Fruit fly (Drosophila melanogaster): ENCODE data around the gene beta-Spec.

beta-Spec gene

DNA sequence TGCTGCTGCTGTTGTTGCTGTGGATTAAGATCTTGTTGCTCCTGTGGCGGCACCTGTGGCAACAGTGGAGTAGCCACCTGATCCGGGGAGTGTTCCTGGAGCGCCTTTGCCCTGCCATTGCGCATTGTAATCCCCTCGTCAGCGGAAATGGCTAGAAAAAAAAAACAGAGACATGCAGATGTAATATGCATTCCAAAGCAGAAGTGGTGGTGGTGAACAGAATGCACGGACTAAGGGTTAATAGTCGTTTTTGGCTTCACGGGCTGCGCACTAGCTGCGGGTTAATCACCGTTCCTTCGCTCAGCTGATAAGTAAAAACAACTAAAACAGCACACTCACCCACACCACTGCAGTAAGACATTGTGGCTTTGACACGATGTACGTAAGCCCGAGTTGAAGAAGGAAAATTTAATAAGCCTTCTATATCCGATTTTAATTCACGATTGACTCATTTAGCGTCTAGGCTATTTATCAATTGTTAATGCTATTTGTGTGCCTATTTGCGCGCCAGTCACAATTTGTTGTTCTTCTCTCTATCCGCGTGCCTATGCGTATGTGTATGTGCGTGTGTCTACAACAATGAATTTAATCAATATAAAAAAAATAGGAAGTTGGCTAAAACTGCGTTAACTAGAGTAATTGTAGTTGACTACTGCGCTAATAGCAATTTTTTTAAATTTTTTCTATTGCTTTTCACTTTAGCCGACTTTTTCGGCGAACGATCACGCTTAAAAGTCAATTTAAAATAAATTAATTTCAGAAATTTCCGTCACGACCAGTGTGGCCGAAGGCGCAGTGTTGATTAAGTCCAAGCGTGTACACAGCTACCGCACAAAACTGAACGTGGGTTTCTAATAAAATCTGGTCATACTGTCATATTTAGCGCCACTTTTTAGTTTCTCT, 29.8 kb upstream of the beta-Spec start, which contains the start of gene stas (continued):
- no peak for TF ChIP-seq Xbp1 (GFP tag; optimal IDR thresholded peaks at IDR 0.05)
- no peak for TF ChIP-seq sna (GFP tag; IDR thresholded peaks at IDR 0.05; ENCODE audit: partially characterized antibody)
- no peak for TF ChIP-seq psq (GFP tag; optimal IDR thresholded peaks at IDR 0.05)
- 0 out of 2 replicates have a peak, but pooled peaks have one; percentile 12 for TF ChIP-seq CG42726 (GFP tag; IDR thresholded peaks at IDR 0.05; ENCODE audit: partially characterized antibody)
- TF ChIP-seq gsb (GFP tag; IDR thresholded peaks at IDR 0.05) = no peak
- TF ChIP-seq CG2120 (GFP tag; optimal IDR thresholded peaks at IDR 0.05) = no peak
- no peak for TF ChIP-seq CG14441 (GFP tag; IDR thresholded peaks at IDR 0.05)
- no peak for TF ChIP-seq CG12236 (GFP tag; optimal IDR thresholded peaks at IDR 0.05)
- TF ChIP-seq D19A (tag; optimal IDR thresholded peaks at IDR 0.05) = peak; percentile 15
- TF ChIP-seq H15 (GFP tag; IDR thresholded peaks at IDR 0.05) = no peak
- peak; percentile 29; the same call in 1 of the 2 replicates for TF ChIP-seq CG14014 (GFP tag; IDR thresholded peaks at IDR 0.05)
- TF ChIP-seq CG6765 (GFP tag; optimal IDR thresholded peaks at IDR 0.05) = peak; percentile 57
- TF ChIP-seq Nf-YB (GFP tag; optimal IDR thresholded peaks at IDR 0.05) = no peak
- TF ChIP-seq CG13123 (GFP tag; optimal IDR thresholded peaks at IDR 0.05) = no peak
- TF ChIP-seq CG4424 (GFP tag; optimal IDR thresholded peaks at IDR 0.05) = no peak
- peak; percentile 31; the same call in 1 of the 3 replicates for TF ChIP-seq knrl (GFP tag; IDR thresholded peaks at IDR 0.05; ENCODE audit: partially characterized antibody)
- no peak for TF ChIP-seq CG3847 (GFP tag; IDR thresholded peaks at IDR 0.05)
- TF ChIP-seq CG13624 (GFP tag; optimal IDR thresholded peaks at IDR 0.05) = peak; percentile 24
- peak; percentile 7 for TF ChIP-seq trem (tag; optimal IDR thresholded peaks at IDR 0.05)
- peak; percentile 36 for TF ChIP-seq CG13296 (GFP tag; optimal IDR thresholded peaks at IDR 0.05)
- peak; percentile 53; the same call in 1 of the 2 replicates for TF ChIP-seq Bgb (GFP tag; IDR thresholded peaks at IDR 0.05; ENCODE audit: partially characterized antibody)
- TF ChIP-seq PHDP (tag; optimal IDR thresholded peaks at IDR 0.05) = peak; percentile 34
- no peak for TF ChIP-seq sisA (GFP tag; IDR thresholded peaks at IDR 0.05)
- TF ChIP-seq Drgx (GFP tag; IDR thresholded peaks at IDR 0.05) = no peak
- no peak for TF ChIP-seq CG13775 (GFP tag; optimal IDR thresholded peaks at IDR 0.05)
- no peak for TF ChIP-seq cad (GFP tag; optimal IDR thresholded peaks at IDR 0.05)
- peak; percentile 37 for TF ChIP-seq sob (GFP tag; IDR thresholded peaks at IDR 0.05)
- TF ChIP-seq CG10267 (tag; optimal IDR thresholded peaks at IDR 0.05) = peak; percentile 79
- TF ChIP-seq HmgZ (tag; optimal IDR thresholded peaks at IDR 0.05) = peak; percentile 10
- no peak for TF ChIP-seq Hand (GFP tag; optimal IDR thresholded peaks at IDR 0.05)
- no peak for TF ChIP-seq lmd (GFP tag; IDR thresholded peaks at IDR 0.05)
- TF ChIP-seq Lhr (GFP tag; optimal IDR thresholded peaks at IDR 0.05) = peak; percentile 20
- TF ChIP-seq Pdp1 (GFP tag; optimal IDR thresholded peaks at IDR 0.05) = no peak
- TF ChIP-seq lab (GFP tag; optimal IDR thresholded peaks at IDR 0.05) = peak; percentile 7
- no peak for TF ChIP-seq CG18619 (GFP tag; optimal IDR thresholded peaks at IDR 0.05)
- TF ChIP-seq toy (GFP tag; IDR thresholded peaks at IDR 0.05) = no peak
- TF ChIP-seq CG3995 (GFP tag; optimal IDR thresholded peaks at IDR 0.05) = no peak
- TF ChIP-seq ems (GFP tag; optimal IDR thresholded peaks at IDR 0.05) = no peak
- TF ChIP-seq tll (GFP tag; optimal IDR thresholded peaks at IDR 0.05) = peak in 1 of 2 experiments; percentile 55
- peak; percentile 47 for TF ChIP-seq Max (GFP tag; optimal IDR thresholded peaks at IDR 0.05)
- TF ChIP-seq chm (GFP tag; IDR thresholded peaks at IDR 0.05) = no peak
- TF ChIP-seq CG15601 (tag; optimal IDR thresholded peaks at IDR 0.05) = peak; percentile 35
- peak; percentile 68 for TF ChIP-seq CG8924 (tag; optimal IDR thresholded peaks at IDR 0.05)
- peak; percentile 42; the same call in 1 of the 3 replicates for TF ChIP-seq CG34422 (GFP tag; IDR thresholded peaks at IDR 0.05)
- TF ChIP-seq CG7963 (GFP tag; IDR thresholded peaks at IDR 0.05; ENCODE audit: partially characterized antibody) = no peak
- no peak for TF ChIP-seq CG34224 (GFP tag; IDR thresholded peaks at IDR 0.05; ENCODE audit: partially characterized antibody)
- no peak for TF ChIP-seq TFAM (GFP tag; optimal IDR thresholded peaks at IDR 0.05)
- peak; percentile 33 for TF ChIP-seq nerfin-1 (tag; optimal IDR thresholded peaks at IDR 0.05)
